Worm (Caenorhabditis elegans) whole organism, L3 larva: ENCODE results near the gene srw-3.

Source experiments
- R02D3.7 ChIP-seq: fragments of 150-350 bp; optimal IDR thresholded peaks from 2 replicates; lab custom pipeline; 2014; ENCODE audit warnings: missing biosample characterization, missing genetic modification characterization
- ZK546.5 ChIP-seq: sonication (generic microtip); optimal IDR thresholded peaks from 2 replicates; lab custom pipeline; 2017; ENCODE audit warnings: missing biosample characterization, missing genetic modification characterization
- ama-1 ChIP-seq: fragments of 150-350 bp; optimal IDR thresholded peaks from 2 replicates; lab custom pipeline; 2018
- egl-27 ChIP-seq: sonication (generic microtip); optimal IDR thresholded peaks from 4 replicates; lab custom pipeline; 2017; ENCODE audit warnings: missing biosample characterization, missing genetic modification reagents, missing genetic modification characterization
- elt-3 ChIP-seq, 3 experiments: fragments of 150-350 bp in 1 of 3; sonication (generic microtip) in 2 of 3; optimal IDR thresholded peaks; 2 replicates in 2 of 3; 4 replicates in 1 of 3; lab custom pipeline; 2014 to 2017; ENCODE audit warnings: missing biosample characterization in 3 of 3, missing genetic modification characterization in 3 of 3
- fkh-10 ChIP-seq: sonication (generic microtip); optimal IDR thresholded peaks from 2 replicates; lab custom pipeline; 2017; ENCODE audit warnings: missing biosample characterization, missing genetic modification reagents, missing genetic modification characterization
- jun-1 ChIP-seq: fragments of 150-350 bp; optimal IDR thresholded peaks from 2 replicates; lab custom pipeline; 2014; ENCODE audit warnings: missing biosample characterization, missing genetic modification reagents, missing genetic modification characterization
- mdl-1 ChIP-seq: fragments of 150-350 bp; optimal IDR thresholded peaks from 2 replicates; lab custom pipeline; 2014; ENCODE audit warnings: missing biosample characterization, missing genetic modification characterization
- nfya-1 ChIP-seq: sonication (generic microtip); optimal IDR thresholded peaks from 2 replicates; lab custom pipeline; 2017; ENCODE audit warnings: missing genetic modification characterization, mild to moderate bottlenecking, missing compliant biosample characterization, antibody characterized with exemption, moderate library complexity; ENCODE audit not compliant: insufficient read depth
- nhr-237 ChIP-seq: fragments of 150-350 bp; optimal IDR thresholded peaks from 2 replicates; lab custom pipeline; 2014; ENCODE audit warnings: missing biosample characterization, missing genetic modification characterization
- nhr-77 ChIP-seq: fragments of 150-350 bp; optimal IDR thresholded peaks from 2 replicates; lab custom pipeline; 2014; ENCODE audit warnings: missing biosample characterization, missing genetic modification characterization
- pha-4 ChIP-seq: fragments of 150-350 bp; optimal IDR thresholded peaks from 2 replicates; lab custom pipeline; 2014; ENCODE audit warnings: missing biosample characterization, missing genetic modification reagents, missing genetic modification characterization
- snpc-4 ChIP-seq: fragments of 150-350 bp; optimal IDR thresholded peaks from 2 replicates; lab custom pipeline; 2014; ENCODE audit warnings: missing biosample characterization, missing genetic modification characterization
- ztf-11 ChIP-seq: fragments of 150-350 bp; optimal IDR thresholded peaks from 2 replicates; lab custom pipeline; 2014; ENCODE audit warnings: missing biosample characterization, missing genetic modification characterization

- no peak for TF ChIP-seq nhr-77 (tag; lab: Kevin White, UChicago)
- no peak for TF ChIP-seq pha-4 (tag; lab: Kevin White, UChicago)
- TF ChIP-seq ZK546.5 (tag; lab: Kevin White, UChicago), result no peak
- no peak for TF ChIP-seq egl-27
- no peak for TF ChIP-seq nhr-237 (tag; lab: Kevin White, UChicago)
- no peak for TF ChIP-seq jun-1
- no peak for TF ChIP-seq ama-1
- TF ChIP-seq nfya-1 (tag; lab: Kevin White, UChicago), result no peak
- no peak for TF ChIP-seq mdl-1 (tag; lab: Kevin White, UChicago)
- no peak for TF ChIP-seq R02D3.7
- TF ChIP-seq ztf-11, result no peak
- no peak for TF ChIP-seq snpc-4 (tag; lab: Kevin White, UChicago)
- no peak for TF ChIP-seq fkh-10
- TF ChIP-seq elt-3 (tag; optimal IDR thresholded peaks at IDR 0.05; lab: Kevin White, UChicago), result no peak
Measured at ce11 chrV:7705316-7705715, at the start of gene srw-3.
